Fruit fly (Drosophila melanogaster) whole organism, embryonic: ENCODE measurements around the gene Ten-m.
A peak's percentile ranks its signal among the peaks of the same experiment; 100 is the strongest.

Source experiments
- CG11093 ChIP-seq: fragments of 200-800 bp; sonication (Bioruptor generic); IDR thresholded peaks from 3 replicates; pipeline ENCODE4 v1.3.6; 2022; ENCODE audit warnings: missing biosample characterization, missing genetic modification characterization
- CG11695 ChIP-seq: fragments of 200-800 bp; sonication (Bioruptor generic); IDR thresholded peaks from 3 replicates; pipeline ENCODE4 v1.3.6; 2022; ENCODE audit warnings: missing biosample characterization, missing genetic modification characterization
- CG12219 ChIP-seq: fragments of 200-800 bp; sonication (Bioruptor generic); optimal IDR thresholded peaks from 3 replicates; lab custom pipeline; 2018; ENCODE audit warnings: missing biosample characterization, mild to moderate bottlenecking, missing genetic modification characterization
- CG12299 ChIP-seq: fragments of 200-800 bp; sonication (Bioruptor generic); optimal IDR thresholded peaks from 2 replicates; lab custom pipeline; 2018; ENCODE audit warnings: missing biosample characterization, mild to moderate bottlenecking, missing genetic modification characterization
- CG1233 ChIP-seq: fragments of 200-800 bp; sonication (Bioruptor generic); optimal IDR thresholded peaks from 4 replicates; lab custom pipeline; 2018; ENCODE audit warnings: missing biosample characterization, mild to moderate bottlenecking, missing genetic modification characterization
- CG13775 ChIP-seq: fragments of 200-800 bp; sonication (Bioruptor generic); optimal IDR thresholded peaks from 3 replicates; lab custom pipeline; 2017; ENCODE audit warnings: missing biosample characterization, mild to moderate bottlenecking, missing genetic modification characterization
- CG16813 ChIP-seq: fragments of 200-800 bp; sonication (Bioruptor generic); IDR thresholded peaks from 3 replicates; pipeline ENCODE4 v1.3.6; 2022; ENCODE audit warnings: missing biosample characterization, missing genetic modification characterization; ENCODE audit not compliant: partially characterized antibody
- CG33213 ChIP-seq: fragments of 200-800 bp; sonication (Bioruptor generic); optimal IDR thresholded peaks from 3 replicates; lab custom pipeline; 2016; ENCODE audit warnings: missing biosample characterization, missing genetic modification characterization
- CG3726 ChIP-seq: fragments of 200-800 bp; sonication (Bioruptor generic); IDR thresholded peaks from 3 replicates; pipeline ENCODE4, ENCODE4 v1.3.6; 2022; ENCODE audit warnings: missing biosample characterization, missing genetic modification characterization
- CG3847 ChIP-seq: fragments of 200-800 bp; sonication (Bioruptor generic); IDR thresholded peaks from 2 replicates; pipeline ENCODE4 v1.3.6; 2022; ENCODE audit warnings: missing biosample characterization, missing genetic modification characterization
- CG5245 ChIP-seq: fragments of 200-800 bp; sonication (Bioruptor generic); optimal IDR thresholded peaks from 3 replicates; lab custom pipeline; 2016; ENCODE audit warnings: missing biosample characterization, missing genetic modification characterization
- CG6854 ChIP-seq: fragments of 200-800 bp; sonication (Bioruptor generic); optimal IDR thresholded peaks from 3 replicates; lab custom pipeline; 2017; ENCODE audit warnings: missing biosample characterization, mild to moderate bottlenecking, missing genetic modification characterization
- CG7357 ChIP-seq: fragments of 200-800 bp; sonication (Bioruptor generic); IDR thresholded peaks from 3 replicates; pipeline ENCODE4 v1.3.6; 2022; ENCODE audit warnings: missing biosample characterization, missing genetic modification characterization
- CG8281 ChIP-seq: fragments of 200-800 bp; sonication (Bioruptor generic); optimal IDR thresholded peaks from 2 replicates; lab custom pipeline; 2018; ENCODE audit warnings: missing biosample characterization, mild to moderate bottlenecking, missing genetic modification characterization, moderate library complexity
- CG8388 ChIP-seq: fragments of 200-800 bp; sonication (Bioruptor generic); optimal IDR thresholded peaks from 2 replicates; lab custom pipeline; 2019; ENCODE audit warnings: missing biosample characterization, mild to moderate bottlenecking, missing genetic modification characterization, moderate library complexity
- CG9215 ChIP-seq: fragments of 200-800 bp; sonication (Bioruptor generic); IDR thresholded peaks from 2 replicates; pipeline ENCODE4 v1.3.6; 2022; ENCODE audit warnings: missing biosample characterization, missing genetic modification characterization
- Dad ChIP-seq: fragments of 200-800 bp; sonication (Bioruptor generic); optimal IDR thresholded peaks from 3 replicates; lab custom pipeline; 2016; ENCODE audit warnings: missing biosample characterization, missing genetic modification characterization
- Dp ChIP-seq: fragments of 200-800 bp; sonication (Bioruptor generic); optimal IDR thresholded peaks from 2 replicates; lab custom pipeline; 2018; ENCODE audit warnings: missing biosample characterization, mild to moderate bottlenecking, missing genetic modification characterization, moderate library complexity
- ERR ChIP-seq: fragments of 200-800 bp; sonication (Bioruptor generic); optimal IDR thresholded peaks from 2 replicates; lab custom pipeline; 2016; ENCODE audit warnings: missing biosample characterization, missing genetic modification characterization
- Hand ChIP-seq: fragments of 200-800 bp; sonication (Bioruptor generic); optimal IDR thresholded peaks from 2 replicates; lab custom pipeline; 2017; ENCODE audit warnings: mild to moderate bottlenecking, missing biosample characterization, missing genetic modification reagents, missing genetic modification characterization
- Hmx ChIP-seq: fragments of 200-800 bp; sonication (Bioruptor generic); optimal IDR thresholded peaks from 2 replicates; lab custom pipeline; 2016; ENCODE audit warnings: missing biosample characterization, missing genetic modification characterization
- Hr51 ChIP-seq, 2 experiments: fragments of 200-800 bp; sonication (Bioruptor generic); optimal IDR thresholded peaks; 2 replicates in 1 of 2; 3 replicates in 1 of 2; lab custom pipeline; 2016 to 2018; ENCODE audit warnings: missing biosample characterization in 2 of 2, missing genetic modification characterization in 2 of 2, mild to moderate bottlenecking in 1 of 2, moderate library complexity in 1 of 2
- MESR4 ChIP-seq: fragments of 200-800 bp; sonication (Bioruptor generic); optimal IDR thresholded peaks from 2 replicates; lab custom pipeline; 2018; ENCODE audit warnings: missing biosample characterization, mild to moderate bottlenecking, missing genetic modification characterization, moderate library complexity
- Opbp ChIP-seq: fragments of 200-800 bp; sonication (Bioruptor generic); IDR thresholded peaks from 3 replicates; pipeline ENCODE4 v1.3.6; 2022; ENCODE audit warnings: missing biosample characterization, missing genetic modification characterization; ENCODE audit not compliant: partially characterized antibody
- Ptx1 ChIP-seq: fragments of 200-800 bp; sonication (Bioruptor generic); IDR thresholded peaks from 2 replicates; pipeline ENCODE4 v1.3.6; 2022; ENCODE audit warnings: missing biosample characterization, missing genetic modification characterization
- Ravus ChIP-seq: fragments of 200-800 bp; sonication (Bioruptor generic); IDR thresholded peaks from 2 replicates; pipeline ENCODE4 v1.3.6; 2022; ENCODE audit warnings: missing biosample characterization, missing genetic modification characterization
- Ssrp ChIP-seq: fragments of 200-800 bp; sonication (Bioruptor generic); optimal IDR thresholded peaks from 2 replicates; lab custom pipeline; 2018; ENCODE audit warnings: missing biosample characterization, mild to moderate bottlenecking, missing genetic modification characterization, moderate library complexity
- Usf ChIP-seq: fragments of 200-800 bp; sonication (Bioruptor generic); optimal IDR thresholded peaks from 2 replicates; lab custom pipeline; 2017; ENCODE audit warnings: missing genotype, missing biosample characterization, missing genetic modification characterization
- Xbp1 ChIP-seq: fragments of 200-800 bp; sonication (Bioruptor generic); optimal IDR thresholded peaks from 3 replicates; lab custom pipeline; 2016; ENCODE audit warnings: missing biosample characterization, mild to moderate bottlenecking, missing genetic modification characterization
- ara ChIP-seq: fragments of 200-800 bp; sonication (Bioruptor generic); IDR thresholded peaks from 2 replicates; pipeline ENCODE4 v1.3.6; 2022; ENCODE audit warnings: missing biosample characterization, missing genetic modification characterization
- bigmax ChIP-seq: fragments of 200-800 bp; sonication (Bioruptor generic); optimal IDR thresholded peaks from 2 replicates; lab custom pipeline; 2018; ENCODE audit warnings: missing biosample characterization, mild to moderate bottlenecking, missing genetic modification characterization
- chif ChIP-seq, 2 experiments: fragments of 200-800 bp; sonication (Bioruptor generic); optimal IDR thresholded peaks; 3 replicates each; lab custom pipeline; 2016; ENCODE audit warnings: missing biosample characterization in 2 of 2, missing genetic modification characterization in 2 of 2
- chm ChIP-seq: fragments of 200-800 bp; sonication (Bioruptor generic); IDR thresholded peaks from 2 replicates; pipeline ENCODE4 v1.3.6; 2022; ENCODE audit warnings: missing biosample characterization, missing genetic modification characterization
- dysf ChIP-seq: fragments of 200-800 bp; sonication (Bioruptor generic); IDR thresholded peaks from 3 replicates; pipeline ENCODE4 v1.3.6; 2022; ENCODE audit warnings: missing biosample characterization, missing genetic modification characterization
- emc ChIP-seq: fragments of 200-800 bp; sonication (Bioruptor generic); optimal IDR thresholded peaks from 2 replicates; lab custom pipeline; 2016; ENCODE audit warnings: missing biosample characterization, missing genetic modification characterization
- exex ChIP-seq: fragments of 200-800 bp; sonication (Bioruptor generic); optimal IDR thresholded peaks from 4 replicates; lab custom pipeline; 2018; ENCODE audit warnings: missing biosample characterization, mild to moderate bottlenecking, missing genetic modification characterization, moderate library complexity
- fd102C ChIP-seq: fragments of 200-800 bp; sonication (Bioruptor generic); optimal IDR thresholded peaks from 2 replicates; lab custom pipeline; 2018; ENCODE audit warnings: missing biosample characterization, mild to moderate bottlenecking, missing genetic modification characterization, moderate library complexity
- klu ChIP-seq: fragments of 200-800 bp; sonication (Bioruptor generic); IDR thresholded peaks from 2 replicates; pipeline ENCODE4 v1.3.6; 2022; ENCODE audit warnings: missing biosample characterization, missing genetic modification characterization
- lbe ChIP-seq: fragments of 200-800 bp; sonication (Bioruptor generic); optimal IDR thresholded peaks from 2 replicates; lab custom pipeline; 2016; ENCODE audit warnings: missing biosample characterization, mild to moderate bottlenecking, missing genetic modification characterization
- nerfin-1 ChIP-seq: fragments of 200-800 bp; sonication (Bioruptor generic); optimal IDR thresholded peaks from 3 replicates; lab custom pipeline; 2019; ENCODE audit warnings: missing biosample characterization, mild to moderate bottlenecking, missing genetic modification characterization, moderate library complexity
- nom ChIP-seq: fragments of 200-800 bp; sonication (Bioruptor generic); optimal IDR thresholded peaks from 2 replicates; lab custom pipeline; 2017; ENCODE audit warnings: missing biosample characterization, missing genetic modification characterization, mild to moderate bottlenecking, moderate library complexity, missing genetic modification reagents
- pb ChIP-seq: fragments of 200-800 bp; sonication (Bioruptor generic); optimal IDR thresholded peaks from 3 replicates; lab custom pipeline; 2016; ENCODE audit warnings: missing biosample characterization, missing genetic modification characterization
- prd ChIP-seq, 3 experiments: fragments of >200 bp in 2 of 3; fragments of 200-800 bp in 1 of 3; sonication (Bioruptor generic) in 1 of 3; optimal IDR thresholded peaks in 2 of 3; IDR thresholded peaks in 1 of 3; 2 replicates in 2 of 3; 3 replicates in 1 of 3; pipeline versions ENCODE4 v1.3.6 to Lab custom; 2017 to 2022; ENCODE audit warnings: missing biosample characterization in 1 of 3, missing genetic modification characterization in 1 of 3
- sc ChIP-seq, 3 experiments: fragments of >200 bp in 2 of 3; fragments of 200-800 bp in 1 of 3; sonication (Bioruptor generic) in 1 of 3; optimal IDR thresholded peaks; 2 replicates in 2 of 3; 3 replicates in 1 of 3; lab custom pipeline; 2017; ENCODE audit warnings: mild to moderate bottlenecking in 1 of 3, missing biosample characterization in 1 of 3, missing genetic modification characterization in 1 of 3, missing genetic modification reagents in 1 of 3
- sd ChIP-seq: fragments of 200-800 bp; sonication (Bioruptor generic); optimal IDR thresholded peaks from 3 replicates; lab custom pipeline; 2018; ENCODE audit warnings: missing biosample characterization, mild to moderate bottlenecking, missing genetic modification characterization, moderate library complexity
- sqz ChIP-seq: fragments of 200-800 bp; sonication (Bioruptor generic); optimal IDR thresholded peaks from 3 replicates; lab custom pipeline; 2018; ENCODE audit warnings: missing biosample characterization, mild to moderate bottlenecking, missing genetic modification characterization
- stwl ChIP-seq: fragments of 200-800 bp; sonication (Bioruptor generic); optimal IDR thresholded peaks from 3 replicates; lab custom pipeline; 2018; ENCODE audit warnings: missing biosample characterization, mild to moderate bottlenecking, missing genetic modification characterization, moderate library complexity

Ten-m gene

DNA sequence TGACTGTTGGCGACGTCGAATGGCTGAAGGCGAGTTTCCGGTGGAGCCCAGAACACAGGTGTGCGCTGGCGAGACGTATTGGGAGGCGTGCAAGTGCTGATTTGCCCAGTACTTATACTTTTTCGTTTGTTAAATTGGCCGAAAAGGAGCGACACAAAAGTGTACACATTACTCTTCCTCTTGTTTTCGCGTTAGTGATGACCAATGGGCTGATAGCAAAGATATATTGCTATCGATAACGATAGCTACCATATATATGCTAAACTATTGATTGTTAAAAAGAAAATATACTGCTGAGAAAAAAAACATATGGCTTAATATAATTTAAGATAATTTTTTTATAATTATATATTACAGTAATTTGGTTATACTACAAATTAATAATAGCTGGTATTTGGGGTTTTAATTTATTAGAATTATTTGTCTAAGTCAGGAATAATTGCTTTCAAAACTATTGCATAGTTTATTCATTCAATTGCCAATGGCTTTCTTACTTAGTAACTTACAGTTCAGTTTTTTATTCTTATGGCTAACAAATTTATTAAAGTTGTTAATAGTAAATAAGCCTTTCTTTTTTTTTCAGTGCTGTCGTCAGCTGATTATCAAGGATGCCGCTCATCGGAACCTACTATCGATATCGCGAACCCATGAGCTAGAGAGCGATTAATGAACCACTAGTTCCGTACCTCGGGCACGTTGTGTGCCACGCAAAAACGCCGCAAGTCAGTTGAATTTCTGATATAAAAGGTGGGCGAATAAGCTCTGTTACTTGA lies 119.5 kb downstream of the Ten-m start, which contains the start of the genes Hem and IleRS (continued):
- TF ChIP-seq chif (GFP tag; optimal IDR thresholded peaks at IDR 0.05; lab: Kevin White, UChicago) (peak; percentile 82 to 91), CG12299 (tag; lab: Kevin White, UChicago) (peak; percentile 79), CG13775 (GFP tag; lab: Kevin White, UChicago) (peak; percentile 95), Ptx1 (GFP tag; lab: Robert Waterston, UW) (peak; percentile 93), Hmx (GFP tag; lab: Kevin White, UChicago) (peak; percentile 71), stwl (tag; lab: Kevin White, UChicago) (peak; percentile 66), CG11695 (GFP tag; lab: Robert Waterston, UW) (peak; percentile 91), Hr51 (GFP tag; optimal IDR thresholded peaks at IDR 0.05; lab: Kevin White, UChicago) (peak; percentile 76 to 95), Opbp (GFP tag; lab: Robert Waterston, UW) (peak; percentile 75; the same call in 2 of the 3 replicates), emc (GFP tag; lab: Kevin White, UChicago) (peak; percentile 49), klu (GFP tag; lab: Robert Waterston, UW) (peak; percentile 84), Dp (GFP tag; lab: Kevin White, UChicago) (peak; percentile 29), bigmax (GFP tag; lab: Kevin White, UChicago) (no peak), Usf (GFP tag; lab: Kevin White, UChicago) (peak; percentile 83), ERR (peak; percentile 79), prd (optimal IDR thresholded peaks at IDR 0.05; lab: Kevin White, UChicago) (no peak), prd (GFP tag; IDR thresholded peaks at IDR 0.05; lab: Robert Waterston, UW) (peak; percentile 94), fd102C (GFP tag; lab: Kevin White, UChicago) (peak; percentile 46), nom (GFP tag; lab: Kevin White, UChicago) (no peak), CG12219 (peak; percentile 71), CG7357 (peak; percentile 66; the same call in 1 of the 3 replicates), CG3726 (GFP tag; lab: Robert Waterston, UW) (peak; percentile 76; the same call in 2 of the 3 replicates), sqz (GFP tag; lab: Kevin White, UChicago) (no peak), MESR4 (GFP tag; lab: Kevin White, UChicago) (peak; percentile 78), Dad (GFP tag; lab: Kevin White, UChicago) (peak; percentile 83), exex (tag; lab: Kevin White, UChicago) (no peak), Hand (GFP tag; lab: Kevin White, UChicago) (peak; percentile 70), CG5245 (GFP tag; lab: Kevin White, UChicago) (peak; percentile 88), CG8281 (tag; lab: Kevin White, UChicago) (peak; percentile 71), chm (GFP tag; lab: Robert Waterston, UW) (peak; percentile 89), CG8388 (GFP tag; lab: Kevin White, UChicago) (peak; percentile 91), CG11093 (GFP tag; lab: Robert Waterston, UW) (peak; percentile 87), CG9215 (peak; percentile 84), Ssrp (tag; lab: Kevin White, UChicago) (peak; percentile 94), lbe (GFP tag; lab: Kevin White, UChicago) (no peak), nerfin-1 (tag; lab: Kevin White, UChicago) (peak; percentile 87), Ravus (GFP tag; lab: Robert Waterston, UW) (peak; percentile 71), ara (GFP tag; lab: Robert Waterston, UW) (peak; percentile 88), sd (no peak), CG33213 (peak; percentile 80), dysf (peak; percentile 93), pb (GFP tag; lab: Kevin White, UChicago) (peak; percentile 62), sc (optimal IDR thresholded peaks at IDR 0.05; lab: Kevin White, UChicago) (no peak), sc (GFP tag; optimal IDR thresholded peaks at IDR 0.05; lab: Kevin White, UChicago) (peak; percentile 90), CG1233 (GFP tag; lab: Kevin White, UChicago) (no peak), CG3847 (GFP tag; lab: Robert Waterston, UW) (peak; percentile 90), CG6854 (GFP tag; lab: Kevin White, UChicago) (peak; percentile 69), CG16813 (GFP tag; lab: Robert Waterston, UW) (peak; percentile 73), Xbp1 (GFP tag; lab: Kevin White, UChicago) (peak; percentile 96)
